Fruit fly (Drosophila melanogaster): ENCODE data around the gene SdhBL.
A peak's percentile ranks its signal among the peaks of the same experiment; 100 is the strongest.

Gene SdhBL

DNA sequence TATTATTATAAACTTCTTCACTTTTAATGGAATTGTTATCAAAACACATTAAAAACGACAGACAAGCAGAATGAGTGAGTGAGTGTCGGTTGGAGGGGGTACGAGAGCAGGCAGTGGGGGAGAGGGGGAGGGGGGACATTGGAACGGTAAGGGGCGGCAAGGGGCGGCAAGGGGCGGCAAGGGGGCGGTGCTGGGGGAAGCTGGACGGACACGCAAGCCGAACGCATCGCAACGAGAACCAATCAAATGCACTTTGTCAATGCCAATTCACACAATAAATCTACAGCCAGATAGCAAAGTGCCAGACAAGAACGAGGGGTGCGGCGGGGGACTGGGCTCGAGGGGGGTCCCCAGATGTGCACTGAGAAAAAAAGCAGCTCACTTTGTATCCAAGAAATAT is 19.5 kb downstream of the SdhBL start:
- TF ChIP-seq zen2 (GFP tag; IDR thresholded peaks at IDR 0.05; ENCODE audit: partially characterized antibody) (no peak), crol (GFP tag; IDR thresholded peaks at IDR 0.05) (peak; percentile 94)

DNA sequence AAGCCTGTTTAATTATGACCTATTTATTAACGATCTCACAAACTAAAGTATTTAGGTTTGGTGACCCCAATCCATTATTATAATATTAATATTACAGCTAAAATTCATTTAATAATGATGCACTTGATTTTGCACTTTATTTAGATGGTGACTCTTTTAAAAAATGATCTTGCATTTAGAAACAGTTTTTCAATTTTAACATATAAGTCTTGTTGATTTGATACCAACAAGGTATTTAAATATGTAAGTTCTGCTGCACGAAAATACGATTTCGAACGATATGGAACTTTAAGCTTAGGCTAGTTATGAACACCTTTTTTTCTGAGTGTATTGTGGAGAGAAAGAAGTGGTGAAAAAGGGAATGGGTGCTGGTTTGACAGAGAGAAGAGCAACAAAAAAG is 19.9 kb downstream of the SdhBL start:
- peak; percentile 16 for TF ChIP-seq CG4424 (GFP tag; optimal IDR thresholded peaks at IDR 0.05)
- TF ChIP-seq CG2678 (tag; optimal IDR thresholded peaks at IDR 0.05): peak; percentile 35
- no peak for TF ChIP-seq exex (tag; optimal IDR thresholded peaks at IDR 0.05)
- TF ChIP-seq gcm2 (GFP tag; optimal IDR thresholded peaks at IDR 0.05): no peak
- peak; percentile 15 for TF ChIP-seq grau (tag; optimal IDR thresholded peaks at IDR 0.05)
- TF ChIP-seq CG9932 (GFP tag; IDR thresholded peaks at IDR 0.05): no peak
- TF ChIP-seq CG8924 (tag; optimal IDR thresholded peaks at IDR 0.05): peak; percentile 1
- TF ChIP-seq D (optimal IDR thresholded peaks at IDR 0.05): no peak
- TF ChIP-seq D (GFP tag; optimal IDR thresholded peaks at IDR 0.05): peak; percentile 20
- TF ChIP-seq CG2712 (tag; optimal IDR thresholded peaks at IDR 0.05): peak; percentile 24
- peak; percentile 13 for TF ChIP-seq D19A (tag; optimal IDR thresholded peaks at IDR 0.05)
- no peak for TF ChIP-seq Dref (GFP tag; IDR thresholded peaks at IDR 0.05)
- TF ChIP-seq CG10979 (tag; optimal IDR thresholded peaks at IDR 0.05): peak; percentile 59
- TF ChIP-seq CG7839 (tag; optimal IDR thresholded peaks at IDR 0.05): peak; percentile 24
- TF ChIP-seq Hr78 (GFP tag; optimal IDR thresholded peaks at IDR 0.05): no peak
- peak; percentile 30 for TF ChIP-seq fd96Cb (tag; optimal IDR thresholded peaks at IDR 0.05)
- peak; percentile 19 for TF ChIP-seq CG30403 (GFP tag; optimal IDR thresholded peaks at IDR 0.05)
- TF ChIP-seq sens (GFP tag): peak; percentile 24
- TF ChIP-seq CG7556 (GFP tag; optimal IDR thresholded peaks at IDR 0.05): peak; percentile 8
- TF ChIP-seq CG15514 (GFP tag; optimal IDR thresholded peaks at IDR 0.05): no peak
- peak; percentile 23 for TF ChIP-seq CG12391 (tag; optimal IDR thresholded peaks at IDR 0.05)
- no peak for TF ChIP-seq CG14441 (GFP tag; IDR thresholded peaks at IDR 0.05)
- TF ChIP-seq dmrt99B (tag; optimal IDR thresholded peaks at IDR 0.05): peak; percentile 48
- no peak for TF ChIP-seq jigr1 (GFP tag; IDR thresholded peaks at IDR 0.05)
- TF ChIP-seq Hr51 (GFP tag; optimal IDR thresholded peaks at IDR 0.05): peak in 1 of 2 experiments; percentile 4
- peak; percentile 38 for TF ChIP-seq phol (tag; optimal IDR thresholded peaks at IDR 0.05)
- peak; percentile 44 for TF ChIP-seq dmrt11E (tag; optimal IDR thresholded peaks at IDR 0.05)
- 0 out of 3 replicates have a peak, but pooled peaks have one; percentile 33 for TF ChIP-seq CG3726 (GFP tag; IDR thresholded peaks at IDR 0.05)
- peak; percentile 35 for TF ChIP-seq Sox102F (GFP tag; optimal IDR thresholded peaks at IDR 0.05)
- no peak for TF ChIP-seq Spps (tag; optimal IDR thresholded peaks at IDR 0.05)
- peak in 1 of 2 experiments; percentile 51 for TF ChIP-seq eve (GFP tag; optimal IDR thresholded peaks at IDR 0.05)
- no peak for TF ChIP-seq p53 (GFP tag; optimal IDR thresholded peaks at IDR 0.05)
- peak; percentile 30 for TF ChIP-seq Blimp-1 (GFP tag; optimal IDR thresholded peaks at IDR 0.05)
- TF ChIP-seq Mes4 (GFP tag; optimal IDR thresholded peaks at IDR 0.05): no peak
- no peak for TF ChIP-seq lmd (GFP tag; IDR thresholded peaks at IDR 0.05)
- TF ChIP-seq nmo (GFP tag; optimal IDR thresholded peaks at IDR 0.05): peak; percentile 40
- TF ChIP-seq CG31441 (GFP tag; IDR thresholded peaks at IDR 0.05): peak; percentile 42; the same call in 1 of the 2 replicates
- peak; percentile 31 for TF ChIP-seq Sox100B (GFP tag; optimal IDR thresholded peaks at IDR 0.05)
- no peak for TF ChIP-seq chm (GFP tag; IDR thresholded peaks at IDR 0.05)
- TF ChIP-seq gem (tag; optimal IDR thresholded peaks at IDR 0.05): peak; percentile 48
- TF ChIP-seq CG17829 (tag; optimal IDR thresholded peaks at IDR 0.05): peak; percentile 23
- peak; percentile 13 for TF ChIP-seq CG8388 (GFP tag; optimal IDR thresholded peaks at IDR 0.05)
- peak in 1 of 2 experiments; percentile 15 for TF ChIP-seq bsh (GFP tag; optimal IDR thresholded peaks at IDR 0.05)
- TF ChIP-seq CG14710 (tag; optimal IDR thresholded peaks at IDR 0.05): peak; percentile 40
- TF ChIP-seq CG2875 (GFP tag; optimal IDR thresholded peaks at IDR 0.05): peak; percentile 3
- peak; percentile 13 for TF ChIP-seq CG15601 (tag; optimal IDR thresholded peaks at IDR 0.05)

Data from whole organism, embryonic.